Fruit fly (Drosophila melanogaster): ENCODE data around the gene Gba1b.

Gene Gba1b

dm6 chr3R:23673084-23673483, 31.5 kb upstream of the Gba1b start:
- no peak for TF ChIP-seq Dll (optimal IDR thresholded peaks at IDR 0.05)
- TF ChIP-seq EcR (GFP tag; optimal IDR thresholded peaks at IDR 0.05) = no peak
- no peak for TF ChIP-seq usp (GFP tag; optimal IDR thresholded peaks at IDR 0.05)
- no peak for TF ChIP-seq psq (optimal IDR thresholded peaks at IDR 0.05)
- TF ChIP-seq CG8478 (optimal IDR thresholded peaks at IDR 0.05) = no peak
- no peak for TF ChIP-seq pan (optimal IDR thresholded peaks at IDR 0.05)

dm6 chr3R:23674369-23674768, 30.2 kb upstream of the Gba1b start:
- TF ChIP-seq psq (optimal IDR thresholded peaks at IDR 0.05) = no peak
- no peak for TF ChIP-seq usp (GFP tag; optimal IDR thresholded peaks at IDR 0.05)
- no peak for TF ChIP-seq pan (optimal IDR thresholded peaks at IDR 0.05)
- TF ChIP-seq CG8478 (optimal IDR thresholded peaks at IDR 0.05) = no peak
- TF ChIP-seq Dll (optimal IDR thresholded peaks at IDR 0.05) = no peak
- no peak for TF ChIP-seq EcR (GFP tag; optimal IDR thresholded peaks at IDR 0.05)

dm6 chr3R:23675646-23676045, 29.0 kb upstream of the Gba1b start:
- no peak for TF ChIP-seq EcR (GFP tag; optimal IDR thresholded peaks at IDR 0.05)

- TF ChIP-seq Dll (optimal IDR thresholded peaks at IDR 0.05) (no peak), pan (optimal IDR thresholded peaks at IDR 0.05) (no peak), EcR (GFP tag; optimal IDR thresholded peaks at IDR 0.05) (no peak), psq (optimal IDR thresholded peaks at IDR 0.05) (no peak), CG8478 (optimal IDR thresholded peaks at IDR 0.05) (no peak), usp (GFP tag; optimal IDR thresholded peaks at IDR 0.05) (no peak)
Measured at dm6 chr3R:23677058-23677457, 27.5 kb upstream of the Gba1b start, which contains the start of gene GILT3. GILT3 (plus strand) TSS chr3R:23677358.

- no peak for TF ChIP-seq Dll (optimal IDR thresholded peaks at IDR 0.05)
- TF ChIP-seq usp (GFP tag; optimal IDR thresholded peaks at IDR 0.05) = no peak
- TF ChIP-seq pan (optimal IDR thresholded peaks at IDR 0.05) = no peak
- TF ChIP-seq CG8478 (optimal IDR thresholded peaks at IDR 0.05) = no peak
- no peak for TF ChIP-seq psq (optimal IDR thresholded peaks at IDR 0.05)
- TF ChIP-seq EcR (GFP tag; optimal IDR thresholded peaks at IDR 0.05) = no peak
Measured at dm6 chr3R:23678349-23679193, 26.0 kb upstream of the Gba1b start, which contains the start of gene GILT2. GILT2 (plus strand) TSS chr3R:23678895.

dm6 chr3R:23679911-23680336, 24.7 kb upstream of the Gba1b start, which contains the start of gene eIF3d1:
eIF3d1 (plus strand) TSS chr3R:23680039.
- TF ChIP-seq pan (optimal IDR thresholded peaks at IDR 0.05) (no peak), usp (GFP tag; optimal IDR thresholded peaks at IDR 0.05) (no peak), Dll (optimal IDR thresholded peaks at IDR 0.05) (no peak), psq (optimal IDR thresholded peaks at IDR 0.05) (no peak), EcR (GFP tag; optimal IDR thresholded peaks at IDR 0.05) (no peak), CG8478 (optimal IDR thresholded peaks at IDR 0.05) (no peak)

dm6 chr3R:23682203-23682602, 22.4 kb upstream of the Gba1b start, which contains the start of gene CG16710:
CG16710 (plus strand) TSS chr3R:23682503.
- TF ChIP-seq EcR (GFP tag; optimal IDR thresholded peaks at IDR 0.05) = no peak
- no peak for TF ChIP-seq psq (optimal IDR thresholded peaks at IDR 0.05)
- TF ChIP-seq usp (GFP tag; optimal IDR thresholded peaks at IDR 0.05) = no peak
- no peak for TF ChIP-seq CG8478 (optimal IDR thresholded peaks at IDR 0.05)
- no peak for TF ChIP-seq Dll (optimal IDR thresholded peaks at IDR 0.05)
- TF ChIP-seq pan (optimal IDR thresholded peaks at IDR 0.05) = no peak

- TF ChIP-seq Dll (optimal IDR thresholded peaks at IDR 0.05) (no peak), EcR (GFP tag; optimal IDR thresholded peaks at IDR 0.05) (no peak), pan (optimal IDR thresholded peaks at IDR 0.05) (no peak), psq (optimal IDR thresholded peaks at IDR 0.05) (no peak), usp (GFP tag; optimal IDR thresholded peaks at IDR 0.05) (no peak), CG8478 (optimal IDR thresholded peaks at IDR 0.05) (no peak)
Measured at dm6 chr3R:23683757-23684156, 20.8 kb upstream of the Gba1b start, which contains the start of gene CG18754. CG18754 (plus strand) TSS chr3R:23684057.

- TF ChIP-seq Dll (optimal IDR thresholded peaks at IDR 0.05) = no peak
- TF ChIP-seq CG8478 (optimal IDR thresholded peaks at IDR 0.05) = no peak
- no peak for TF ChIP-seq EcR (GFP tag; optimal IDR thresholded peaks at IDR 0.05)
- TF ChIP-seq usp (GFP tag; optimal IDR thresholded peaks at IDR 0.05) = no peak
- no peak for TF ChIP-seq pan (optimal IDR thresholded peaks at IDR 0.05)
- no peak for TF ChIP-seq psq (optimal IDR thresholded peaks at IDR 0.05)
Measured at dm6 chr3R:23685955-23686354, 18.6 kb upstream of the Gba1b start, which contains the start of gene SPE. SPE (plus strand) TSS chr3R:23686255.

- TF ChIP-seq Dll (optimal IDR thresholded peaks at IDR 0.05) (no peak), usp (GFP tag; optimal IDR thresholded peaks at IDR 0.05) (no peak), pan (optimal IDR thresholded peaks at IDR 0.05) (no peak), CG8478 (optimal IDR thresholded peaks at IDR 0.05) (no peak), EcR (GFP tag; optimal IDR thresholded peaks at IDR 0.05) (no peak), psq (optimal IDR thresholded peaks at IDR 0.05) (no peak)
Measured at dm6 chr3R:23686924-23687323, 17.7 kb upstream of the Gba1b start.

dm6 chr3R:23694579-23695033, 10.0 kb upstream of the Gba1b start, which contains the start of gene CG10254:
CG10254 (minus strand) TSS chr3R:23694983.
- TF ChIP-seq Dll (optimal IDR thresholded peaks at IDR 0.05) = no peak
- TF ChIP-seq pan (optimal IDR thresholded peaks at IDR 0.05) = no peak
- no peak for TF ChIP-seq EcR (GFP tag; optimal IDR thresholded peaks at IDR 0.05)

dm6 chr3R:23696145-23696544, 8.5 kb upstream of the Gba1b start, which contains the start of gene CG10252:
CG10252 (minus strand) TSS chr3R:23696245.
- TF ChIP-seq EcR (GFP tag; optimal IDR thresholded peaks at IDR 0.05) (no peak), psq (optimal IDR thresholded peaks at IDR 0.05) (no peak), pan (optimal IDR thresholded peaks at IDR 0.05) (no peak), Dll (optimal IDR thresholded peaks at IDR 0.05) (no peak), CG8478 (optimal IDR thresholded peaks at IDR 0.05) (no peak), usp (GFP tag; optimal IDR thresholded peaks at IDR 0.05) (no peak)
